Fruit fly (Drosophila melanogaster): ENCODE data around the gene CG14454.
"Not testable (repeated sequence)": the region's sequence is repeated elsewhere in the genome, so short reads cannot be mapped to it uniquely, and the experiment has no call there.

The CG14454 gene

dm6 chr3L:22713605-22714004 is 21.3 kb upstream of the CG14454 start:
- TF ChIP-seq cnc (optimal IDR thresholded peaks at IDR 0.05) (no peak), CG5204 (GFP tag; optimal IDR thresholded peaks at IDR 0.05) (no peak), CG14711 (tag; optimal IDR thresholded peaks at IDR 0.05) (no peak), Hr96 (GFP tag; optimal IDR thresholded peaks at IDR 0.05) (no peak), CG7045 (GFP tag; optimal IDR thresholded peaks at IDR 0.05) (no peak), CG12768 (GFP tag; optimal IDR thresholded peaks at IDR 0.05) (no peak), toe (GFP tag; optimal IDR thresholded peaks at IDR 0.05) (no peak), CG33017 (tag; optimal IDR thresholded peaks at IDR 0.05) (no peak), bab1 (GFP tag; optimal IDR thresholded peaks at IDR 0.05) (no peak), tj (GFP tag; optimal IDR thresholded peaks at IDR 0.05) (no peak), Crg-1 (GFP tag; optimal IDR thresholded peaks at IDR 0.05) (no peak), cic (GFP tag; optimal IDR thresholded peaks at IDR 0.05) (no peak), Mnt (GFP tag; optimal IDR thresholded peaks at IDR 0.05) (no peak), ovo (GFP tag; optimal IDR thresholded peaks at IDR 0.05) (no peak), CG11617 (GFP tag; optimal IDR thresholded peaks at IDR 0.05) (no peak)

DNA sequence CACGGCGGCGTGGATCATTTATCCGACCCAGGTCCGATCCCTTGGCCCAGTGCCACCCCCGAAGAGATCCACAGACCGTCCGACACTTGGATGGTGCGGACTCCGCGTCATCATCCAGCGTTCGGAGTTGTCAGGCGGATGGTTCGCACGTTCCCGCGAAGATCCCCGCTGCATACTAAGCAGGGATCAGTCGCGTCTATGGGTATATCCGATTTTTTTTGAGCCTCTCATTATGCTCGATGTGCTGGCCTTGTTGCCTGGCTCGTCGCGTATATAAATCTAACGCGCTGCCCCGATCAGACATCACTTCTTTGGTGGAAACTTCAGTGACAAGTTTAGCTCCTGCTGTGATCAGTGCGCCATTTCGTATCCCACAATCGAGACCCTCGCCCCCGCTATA is 19.5 kb upstream of the CG14454 start, which contains the start of gene CG11370:
CG11370 (plus strand) TSS at position 301 of the 400 bp plus-strand sequence.
- TF ChIP-seq Hr96 (GFP tag; optimal IDR thresholded peaks at IDR 0.05), result no peak
- TF ChIP-seq Clk (GFP tag; optimal IDR thresholded peaks at IDR 0.05), result no peak
- TF ChIP-seq cic (GFP tag; optimal IDR thresholded peaks at IDR 0.05), result no peak
- no peak for TF ChIP-seq CG7101 (tag; optimal IDR thresholded peaks at IDR 0.05)
- no peak for TF ChIP-seq kay (GFP tag; ENCODE audit: borderline replicate concordance)
- TF ChIP-seq Mnt (GFP tag; optimal IDR thresholded peaks at IDR 0.05), result no peak
- no peak for TF ChIP-seq CG1620 (GFP tag; optimal IDR thresholded peaks at IDR 0.05)
- no peak for TF ChIP-seq tj (GFP tag; optimal IDR thresholded peaks at IDR 0.05)
- no peak for TF ChIP-seq toe (GFP tag; optimal IDR thresholded peaks at IDR 0.05)
- no peak for TF ChIP-seq CG12768 (GFP tag; optimal IDR thresholded peaks at IDR 0.05)
- no peak for TF ChIP-seq bab1 (GFP tag; optimal IDR thresholded peaks at IDR 0.05)
- TF ChIP-seq CG7045 (GFP tag; optimal IDR thresholded peaks at IDR 0.05), result no peak
- no peak for TF ChIP-seq CG14711 (tag; optimal IDR thresholded peaks at IDR 0.05)
- no peak for TF ChIP-seq cnc (optimal IDR thresholded peaks at IDR 0.05)
- TF ChIP-seq ovo (GFP tag; optimal IDR thresholded peaks at IDR 0.05), result no peak
- TF ChIP-seq CG5204 (GFP tag; optimal IDR thresholded peaks at IDR 0.05), result no peak

- TF ChIP-seq Crg-1 (GFP tag; optimal IDR thresholded peaks at IDR 0.05), result no peak
- TF ChIP-seq cic (GFP tag; optimal IDR thresholded peaks at IDR 0.05), result no peak
- no peak for TF ChIP-seq Hr96 (GFP tag; optimal IDR thresholded peaks at IDR 0.05)
- no peak for TF ChIP-seq CG7045 (GFP tag; optimal IDR thresholded peaks at IDR 0.05)
- TF ChIP-seq ovo (GFP tag; optimal IDR thresholded peaks at IDR 0.05), result no peak
- no peak for TF ChIP-seq CG33017 (tag; optimal IDR thresholded peaks at IDR 0.05)
- TF ChIP-seq Mnt (GFP tag; optimal IDR thresholded peaks at IDR 0.05), result no peak
- no peak for TF ChIP-seq bab1 (GFP tag; optimal IDR thresholded peaks at IDR 0.05)
Measured at dm6 chr3L:22699133-22699532, 6.8 kb upstream of the CG14454 start, which contains the start of gene CG45116. Gene CG45116, plus strand, starts transcription at chr3L:22699433.

dm6 chr3L:22696930-22697329 is 4.6 kb upstream of the CG14454 start, which contains the start of gene CG32453:
Gene CG32453, plus strand, starts transcription at chr3L:22697230.
- TF ChIP-seq toe (GFP tag; optimal IDR thresholded peaks at IDR 0.05); CG7045 (GFP tag; optimal IDR thresholded peaks at IDR 0.05); CG33017 (tag; optimal IDR thresholded peaks at IDR 0.05): not testable (repeated sequence)

- no peak for TF ChIP-seq CG14711 (tag; optimal IDR thresholded peaks at IDR 0.05)
- TF ChIP-seq CG7045 (GFP tag; optimal IDR thresholded peaks at IDR 0.05), result no peak
- no peak for TF ChIP-seq Clk (GFP tag; optimal IDR thresholded peaks at IDR 0.05)
- no peak for TF ChIP-seq CG11617 (GFP tag; optimal IDR thresholded peaks at IDR 0.05)
- TF ChIP-seq cic (GFP tag; optimal IDR thresholded peaks at IDR 0.05), result no peak
- TF ChIP-seq bab1 (GFP tag; optimal IDR thresholded peaks at IDR 0.05), result no peak
- no peak for TF ChIP-seq CG33017 (tag; optimal IDR thresholded peaks at IDR 0.05)
Measured at dm6 chr3L:22695653-22696052, 3.3 kb upstream of the CG14454 start, which contains the start of gene CG14452. Gene CG14452, plus strand, starts transcription at chr3L:22695953.

DNA sequence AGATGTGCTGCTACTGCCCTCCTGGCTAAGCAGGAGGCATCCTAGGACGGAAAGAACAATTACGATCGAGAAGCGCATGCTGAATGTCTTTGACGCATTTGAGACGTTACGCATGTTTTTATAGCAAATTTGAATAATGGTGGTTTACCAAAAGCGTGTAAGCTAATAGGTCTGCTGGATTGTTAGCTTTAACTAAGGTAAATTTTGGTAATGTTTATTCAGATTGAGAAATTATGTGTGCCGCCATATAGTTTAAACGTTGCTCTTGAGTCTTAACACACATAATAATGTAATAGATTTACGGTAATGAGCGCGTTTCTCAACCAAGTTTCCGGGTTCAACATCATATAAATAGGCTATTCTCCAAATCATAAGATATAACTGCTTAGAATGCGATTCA is 1.4 kb upstream of the CG14454 start, which contains the start of the genes CG12546 and CG14453:
CG12546 (minus strand) TSS at position 101 of the 400 bp plus-strand sequence.
CG14453 (plus strand) TSS at position 372 of the 400 bp plus-strand sequence.
- no peak for TF ChIP-seq cnc (optimal IDR thresholded peaks at IDR 0.05)
- TF ChIP-seq tj (GFP tag; optimal IDR thresholded peaks at IDR 0.05), result no peak
- TF ChIP-seq CG1620 (GFP tag; optimal IDR thresholded peaks at IDR 0.05), result no peak
- no peak for TF ChIP-seq CG11617 (GFP tag; optimal IDR thresholded peaks at IDR 0.05)
- TF ChIP-seq CG14711 (tag; optimal IDR thresholded peaks at IDR 0.05), result no peak
- TF ChIP-seq pad (GFP tag; optimal IDR thresholded peaks at IDR 0.05), result no peak
- no peak for TF ChIP-seq bab1 (GFP tag; optimal IDR thresholded peaks at IDR 0.05)
- no peak for TF ChIP-seq kay (GFP tag; ENCODE audit: borderline replicate concordance)
- TF ChIP-seq CG7045 (GFP tag; optimal IDR thresholded peaks at IDR 0.05), result no peak
- no peak for TF ChIP-seq cic (GFP tag; optimal IDR thresholded peaks at IDR 0.05)
- TF ChIP-seq Clk (GFP tag; optimal IDR thresholded peaks at IDR 0.05), result no peak
- TF ChIP-seq Mnt (GFP tag; optimal IDR thresholded peaks at IDR 0.05), result no peak
- no peak for TF ChIP-seq CG7101 (tag; optimal IDR thresholded peaks at IDR 0.05)
- TF ChIP-seq CG33017 (tag; optimal IDR thresholded peaks at IDR 0.05), result no peak
- no peak for TF ChIP-seq CG5204 (GFP tag; optimal IDR thresholded peaks at IDR 0.05)
- no peak for TF ChIP-seq toe (GFP tag; optimal IDR thresholded peaks at IDR 0.05)

- TF ChIP-seq tj (GFP tag; optimal IDR thresholded peaks at IDR 0.05) (no peak), bab1 (GFP tag; optimal IDR thresholded peaks at IDR 0.05) (no peak), Hr96 (GFP tag; optimal IDR thresholded peaks at IDR 0.05) (no peak), cnc (optimal IDR thresholded peaks at IDR 0.05) (no peak), CG12768 (GFP tag; optimal IDR thresholded peaks at IDR 0.05) (no peak), Clk (GFP tag; optimal IDR thresholded peaks at IDR 0.05) (no peak), CG5204 (GFP tag; optimal IDR thresholded peaks at IDR 0.05) (no peak)
Measured at dm6 chr3L:22686987-22687386, 5.3 kb downstream of the CG14454 start, which contains the start of the genes CG14455 and CG14456. Gene CG14455, minus strand, starts transcription at chr3L:22687087. Gene CG14456, plus strand, starts transcription at chr3L:22687222.
